Worm (Caenorhabditis elegans): ENCODE results near the gene F25F2.1.
A peak's percentile ranks its signal among the peaks of the same experiment; 100 is the strongest.

The F25F2.1 gene

DNA sequence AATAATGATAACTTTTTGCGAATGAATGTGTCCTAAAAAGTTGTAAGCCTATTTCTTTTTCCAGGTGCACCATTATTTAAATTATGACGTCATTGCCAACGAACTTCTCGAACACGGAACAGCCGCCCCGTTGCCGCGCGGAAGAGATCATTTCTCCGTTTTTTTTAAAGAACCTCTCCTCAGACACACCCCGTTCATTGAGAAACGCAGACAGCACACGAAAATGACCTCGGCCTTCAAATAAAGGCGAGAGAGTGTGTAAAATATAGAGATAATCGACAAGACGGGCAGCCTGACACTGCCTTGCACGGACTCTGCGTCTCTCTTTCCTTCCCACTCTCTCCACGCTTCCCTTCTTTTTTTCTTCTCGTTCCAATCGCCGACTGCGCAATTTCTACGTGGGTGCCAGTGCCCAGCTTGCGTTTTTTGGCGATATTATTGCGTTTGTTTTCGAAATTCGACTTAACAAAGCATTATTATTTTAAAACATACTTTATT is 51.8 kb downstream of the F25F2.1 start (continued):
- TF ChIP-seq hmg-1.1 (GFP tag; IDR thresholded peaks at IDR 0.05) (peak; percentile 87), ZK546.5 (tag; optimal IDR thresholded peaks at IDR 0.05) (no peak), nhr-41 (GFP tag; IDR thresholded peaks at IDR 0.05) (peak; percentile 77; the same call in 1 of the 2 replicates), set-16 (GFP tag; IDR thresholded peaks at IDR 0.05) (peak; percentile 67)

- no peak for TF ChIP-seq ceh-62 (tag; optimal IDR thresholded peaks at IDR 0.05)
- TF ChIP-seq egl-27 (tag; optimal IDR thresholded peaks at IDR 0.05), result no peak
- TF ChIP-seq dve-1 (tag; optimal IDR thresholded peaks at IDR 0.05; ENCODE audit: insufficient read depth), result peak; percentile 51
- TF ChIP-seq attf-4 (tag; optimal IDR thresholded peaks at IDR 0.05), result no peak
- no peak for TF ChIP-seq ama-1 (optimal IDR thresholded peaks at IDR 0.05)
- TF ChIP-seq tag-97 (GFP tag; IDR thresholded peaks at IDR 0.05), result no peak
- TF ChIP-seq ceh-44 (GFP tag; IDR thresholded peaks at IDR 0.05), result no peak
- TF ChIP-seq lim-7 (GFP tag; IDR thresholded peaks at IDR 0.05), result no peak
- TF ChIP-seq fos-1 (tag; optimal IDR thresholded peaks at IDR 0.05), result no peak
- no peak for TF ChIP-seq unc-130 (GFP tag; optimal IDR thresholded peaks at IDR 0.05)
- TF ChIP-seq vab-7 (GFP tag; IDR thresholded peaks at IDR 0.05), result no peak
- no peak for TF ChIP-seq T20F7.1 (GFP tag; optimal IDR thresholded peaks at IDR 0.05)
- TF ChIP-seq zfp-3 (GFP tag; conservative IDR thresholded peaks at IDR 0.05), result no peak
- TF ChIP-seq daf-16 (GFP tag; optimal IDR thresholded peaks at IDR 0.05), result no peak
- TF ChIP-seq daf-16 (tag; optimal IDR thresholded peaks at IDR 0.05), result peak; percentile 80
- TF ChIP-seq cey-2 (tag; optimal IDR thresholded peaks at IDR 0.05; ENCODE audit: borderline replicate concordance, insufficient read depth), result no peak
- TF ChIP-seq mdl-1 (tag; optimal IDR thresholded peaks at IDR 0.05), result no peak
- TF ChIP-seq lin-29 (GFP tag; IDR thresholded peaks at IDR 0.05), result no peak
- TF ChIP-seq mxl-3 (GFP tag; optimal IDR thresholded peaks at IDR 0.05), result no peak
- no peak for TF ChIP-seq nhr-76 (tag; optimal IDR thresholded peaks at IDR 0.05)
- TF ChIP-seq Y5F2A.4 (GFP tag; optimal IDR thresholded peaks at IDR 0.05), result no peak
- no peak for TF ChIP-seq nhr-111 (GFP tag; optimal IDR thresholded peaks at IDR 0.05)
- no peak for TF ChIP-seq duxl-1 (tag; optimal IDR thresholded peaks at IDR 0.05; ENCODE audit: poor library complexity)
- TF ChIP-seq daf-19 (GFP tag; conservative IDR thresholded peaks at IDR 0.05), result no peak
- TF ChIP-seq Y48G9A.11 (GFP tag; IDR thresholded peaks at IDR 0.05), result no peak
- no peak for TF ChIP-seq nhr-6 (tag; optimal IDR thresholded peaks at IDR 0.05)
- TF ChIP-seq dmd-8 (GFP tag; IDR thresholded peaks at IDR 0.05), result no peak
- 0 out of 2 replicates have a peak, but pooled peaks have one; percentile 21 for TF ChIP-seq php-3 (GFP tag; IDR thresholded peaks at IDR 0.05)
- no peak for TF ChIP-seq lin-1 (GFP tag; IDR thresholded peaks at IDR 0.05)
- TF ChIP-seq F26F4.8 (GFP tag; conservative IDR thresholded peaks at IDR 0.05), result no peak
- no peak for TF ChIP-seq nhr-77 (tag; optimal IDR thresholded peaks at IDR 0.05)
- TF ChIP-seq spr-3 (GFP tag; optimal IDR thresholded peaks at IDR 0.05), result no peak
- TF ChIP-seq nhr-28 (tag; optimal IDR thresholded peaks at IDR 0.05), result peak; percentile 14
- no peak for TF ChIP-seq snpc-1.2 (GFP tag; IDR thresholded peaks at IDR 0.05)
- TF ChIP-seq pqm-1 (tag; optimal IDR thresholded peaks at IDR 0.05), result peak; percentile 61
- no peak for TF ChIP-seq D1046.2 (GFP tag; IDR thresholded peaks at IDR 0.05)
- no peak for TF ChIP-seq F37D6.2 (tag; optimal IDR thresholded peaks at IDR 0.05)
- TF ChIP-seq nhr-102 (tag; optimal IDR thresholded peaks at IDR 0.05), result no peak
- no peak for TF ChIP-seq nhr-42 (GFP tag; IDR thresholded peaks at IDR 0.05)
These were observed 52.6 kb downstream of the F25F2.1 start for ce11 chrIII:4561286-4561685.
